Fruit fly (Drosophila melanogaster) whole organism, embryonic: ENCODE data around the gene Art3.
A peak's percentile ranks its signal among the peaks of the same experiment; 100 is the strongest.

Source experiments
- Abd-B ChIP-seq: fragments of 200-800 bp; sonication (Bioruptor generic); optimal IDR thresholded peaks from 2 replicates; lab custom pipeline; 2018; ENCODE audit warnings: missing biosample characterization, mild to moderate bottlenecking, missing genetic modification characterization, moderate library complexity
- Adf1 ChIP-seq: fragments of 200-800 bp; sonication (Bioruptor generic); IDR thresholded peaks from 2 replicates; pipeline ENCODE4 v1.3.6; 2022; ENCODE audit warnings: missing biosample characterization, missing genetic modification characterization
- Antp ChIP-seq: fragments of 200-800 bp; sonication (Bioruptor generic); optimal IDR thresholded peaks from 3 replicates; lab custom pipeline; 2016; ENCODE audit warnings: missing biosample characterization, missing genetic modification characterization
- B-H2 ChIP-seq: fragments of 200-800 bp; sonication (Bioruptor generic); optimal IDR thresholded peaks from 2 replicates; lab custom pipeline; 2018; ENCODE audit warnings: missing biosample characterization, mild to moderate bottlenecking, missing genetic modification characterization
- BEAF-32 ChIP-seq: fragments of 200-800 bp; sonication (Bioruptor generic); optimal IDR thresholded peaks from 3 replicates; lab custom pipeline; 2017; ENCODE audit warnings: missing biosample characterization, missing genetic modification characterization, mild to moderate bottlenecking, moderate library complexity, missing genetic modification reagents
- Bdp1 ChIP-seq: fragments of 200-800 bp; sonication (Bioruptor generic); optimal IDR thresholded peaks from 3 replicates; lab custom pipeline; 2016; ENCODE audit warnings: missing biosample characterization, missing genetic modification characterization
- C15 ChIP-seq: fragments of 200-800 bp; sonication (Bioruptor generic); IDR thresholded peaks from 3 replicates; pipeline ENCODE4 v1.3.6; 2022; ENCODE audit warnings: missing biosample characterization, missing genetic modification characterization
- CG11456 ChIP-seq: fragments of 200-800 bp; sonication (Bioruptor generic); IDR thresholded peaks from 3 replicates; pipeline ENCODE4 v1.3.6; 2022; ENCODE audit warnings: missing biosample characterization, missing genetic modification characterization
- CG11695 ChIP-seq: fragments of 200-800 bp; sonication (Bioruptor generic); IDR thresholded peaks from 3 replicates; pipeline ENCODE4 v1.3.6; 2022; ENCODE audit warnings: missing biosample characterization, missing genetic modification characterization
- CG12219 ChIP-seq: fragments of 200-800 bp; sonication (Bioruptor generic); optimal IDR thresholded peaks from 3 replicates; lab custom pipeline; 2018; ENCODE audit warnings: missing biosample characterization, mild to moderate bottlenecking, missing genetic modification characterization
- CG13894 ChIP-seq: fragments of 200-800 bp; sonication (Bioruptor generic); optimal IDR thresholded peaks from 3 replicates; lab custom pipeline; 2018; ENCODE audit warnings: missing biosample characterization, mild to moderate bottlenecking, missing genetic modification characterization, moderate library complexity
- CG14050 ChIP-seq: fragments of 200-800 bp; sonication (Bioruptor generic); IDR thresholded peaks from 3 replicates; pipeline ENCODE4 v1.3.6; 2022; ENCODE audit warnings: missing biosample characterization, missing genetic modification characterization
- CG14441 ChIP-seq: fragments of 200-800 bp; sonication (Bioruptor generic); IDR thresholded peaks from 2 replicates; pipeline ENCODE4 v1.3.6; 2022; ENCODE audit warnings: missing biosample characterization, missing genetic modification characterization
- CG17186 ChIP-seq: fragments of 200-800 bp; sonication (Bioruptor generic); optimal IDR thresholded peaks from 3 replicates; lab custom pipeline; 2017; ENCODE audit warnings: missing biosample characterization, missing genetic modification reagents, missing genetic modification characterization
- CG32772 ChIP-seq: fragments of 200-800 bp; sonication (Bioruptor generic); IDR thresholded peaks from 2 replicates; pipeline ENCODE4 v1.3.6; 2022; ENCODE audit warnings: missing biosample characterization, missing genetic modification characterization
- CG3838 ChIP-seq: fragments of 200-800 bp; sonication (Bioruptor generic); optimal IDR thresholded peaks from 3 replicates; lab custom pipeline; 2016; ENCODE audit warnings: missing biosample characterization, missing genetic modification characterization
- CG4282 ChIP-seq: fragments of 200-800 bp; sonication (Bioruptor generic); optimal IDR thresholded peaks from 2 replicates; lab custom pipeline; 2016; ENCODE audit warnings: missing biosample characterization, missing genetic modification characterization
- CG5180 ChIP-seq: fragments of 200-800 bp; sonication (Bioruptor generic); optimal IDR thresholded peaks from 3 replicates; lab custom pipeline; 2017; ENCODE audit warnings: missing biosample characterization, missing genetic modification characterization, mild to moderate bottlenecking, moderate library complexity, missing genetic modification reagents
- CG6765 ChIP-seq: fragments of 200-800 bp; sonication (Bioruptor generic); optimal IDR thresholded peaks from 3 replicates; lab custom pipeline; 2017; ENCODE audit warnings: missing biosample characterization, mild to moderate bottlenecking, missing genetic modification characterization
- CG9215 ChIP-seq: fragments of 200-800 bp; sonication (Bioruptor generic); IDR thresholded peaks from 2 replicates; pipeline ENCODE4 v1.3.6; 2022; ENCODE audit warnings: missing biosample characterization, missing genetic modification characterization
- CHES-1-like ChIP-seq: fragments of 200-800 bp; sonication (Bioruptor generic); optimal IDR thresholded peaks from 2 replicates; lab custom pipeline; 2016; ENCODE audit warnings: missing biosample characterization, missing genetic modification characterization
- CTCF ChIP-seq: fragments of 200-800 bp; sonication (Bioruptor generic); optimal IDR thresholded peaks from 2 replicates; lab custom pipeline; 2017; ENCODE audit warnings: missing biosample characterization, mild to moderate bottlenecking, missing genetic modification characterization, moderate library complexity
- Camta ChIP-seq: fragments of 200-800 bp; sonication (Bioruptor generic); optimal IDR thresholded peaks from 2 replicates; lab custom pipeline; 2016; ENCODE audit warnings: missing biosample characterization, missing genetic modification characterization
- Doc3 ChIP-seq: fragments of 200-800 bp; sonication (Bioruptor generic); IDR thresholded peaks from 3 replicates; pipeline ENCODE4 v1.3.6; 2022; ENCODE audit warnings: missing biosample characterization, missing genetic modification characterization; ENCODE audit not compliant: partially characterized antibody
- Gsc ChIP-seq: fragments of 200-800 bp; sonication (Bioruptor generic); IDR thresholded peaks from 2 replicates; pipeline ENCODE4 v1.3.6; 2022; ENCODE audit warnings: missing biosample characterization, missing genetic modification characterization
- Hr3 ChIP-seq: fragments of 200-800 bp; sonication (Bioruptor generic); optimal IDR thresholded peaks from 3 replicates; lab custom pipeline; 2016; ENCODE audit warnings: missing biosample characterization, missing genetic modification characterization
- NFAT ChIP-seq: fragments of 200-800 bp; sonication (Bioruptor generic); IDR thresholded peaks from 2 replicates; pipeline ENCODE4 v1.3.6; 2022; ENCODE audit warnings: missing biosample characterization, missing genetic modification characterization
- Ssrp ChIP-seq: fragments of 200-800 bp; sonication (Bioruptor generic); optimal IDR thresholded peaks from 2 replicates; lab custom pipeline; 2018; ENCODE audit warnings: missing biosample characterization, mild to moderate bottlenecking, missing genetic modification characterization, moderate library complexity
- TFAM ChIP-seq: fragments of 200-800 bp; sonication (Bioruptor generic); optimal IDR thresholded peaks from 2 replicates; lab custom pipeline; 2017; ENCODE audit warnings: missing biosample characterization, missing genetic modification characterization, inconsistent platforms
- ab ChIP-seq: fragments of 200-800 bp; sonication (Bioruptor generic); optimal IDR thresholded peaks from 2 replicates; lab custom pipeline; 2016; ENCODE audit warnings: missing biosample characterization, missing genetic modification characterization
- abd-A ChIP-seq: fragments of 200-800 bp; sonication (Bioruptor generic); optimal IDR thresholded peaks from 3 replicates; lab custom pipeline; 2019; ENCODE audit warnings: missing biosample characterization, mild to moderate bottlenecking, missing genetic modification characterization, moderate library complexity
- aop ChIP-seq: fragments of 200-800 bp; sonication (Bioruptor generic); IDR thresholded peaks from 2 replicates; pipeline ENCODE4 v1.3.6; 2022; ENCODE audit warnings: missing biosample characterization, missing genetic modification characterization
- ara ChIP-seq: fragments of 200-800 bp; sonication (Bioruptor generic); IDR thresholded peaks from 2 replicates; pipeline ENCODE4 v1.3.6; 2022; ENCODE audit warnings: missing biosample characterization, missing genetic modification characterization
- bbx ChIP-seq: fragments of 200-800 bp; sonication (Bioruptor generic); IDR thresholded peaks from 2 replicates; pipeline ENCODE4 v1.3.6; 2022; ENCODE audit warnings: missing biosample characterization, missing genetic modification characterization; ENCODE audit not compliant: partially characterized antibody
- br ChIP-seq: fragments of >200 bp; optimal IDR thresholded peaks from 2 replicates; lab custom pipeline; 2017
- fd102C ChIP-seq: fragments of 200-800 bp; sonication (Bioruptor generic); optimal IDR thresholded peaks from 2 replicates; lab custom pipeline; 2018; ENCODE audit warnings: missing biosample characterization, mild to moderate bottlenecking, missing genetic modification characterization, moderate library complexity
- fd3F ChIP-seq: fragments of 200-800 bp; sonication (Bioruptor generic); optimal IDR thresholded peaks from 2 replicates; lab custom pipeline; 2018; ENCODE audit warnings: missing biosample characterization, mild to moderate bottlenecking, missing genetic modification characterization, moderate library complexity
- ham ChIP-seq: fragments of 200-800 bp; sonication (Bioruptor generic); IDR thresholded peaks from 2 replicates; pipeline ENCODE4 v1.3.6; 2022; ENCODE audit warnings: missing biosample characterization, missing genetic modification characterization
- lola ChIP-seq, 3 experiments: fragments of >200 bp in 2 of 3; fragments of 200-800 bp in 1 of 3; sonication (Bioruptor generic) in 1 of 3; optimal IDR thresholded peaks; 2 replicates each; lab custom pipeline; 2017 to 2019; ENCODE audit warnings: missing biosample characterization in 3 of 3, missing genetic modification characterization in 3 of 3, mild to moderate bottlenecking in 1 of 3, moderate library complexity in 1 of 3
- mam ChIP-seq: fragments of 200-800 bp; sonication (Bioruptor generic); optimal IDR thresholded peaks from 3 replicates; lab custom pipeline; 2016; ENCODE audit warnings: missing biosample characterization, missing genetic modification characterization
- mld ChIP-seq: fragments of 200-800 bp; sonication (Bioruptor generic); IDR thresholded peaks from 3 replicates; pipeline ENCODE4 v1.3.6; 2022; ENCODE audit warnings: missing biosample characterization, missing genetic modification characterization; ENCODE audit not compliant: partially characterized antibody
- odd ChIP-seq: fragments of 200-800 bp; sonication (Bioruptor generic); optimal IDR thresholded peaks from 2 replicates; lab custom pipeline; 2017; ENCODE audit warnings: missing biosample characterization, mild to moderate bottlenecking, missing genetic modification characterization
- row ChIP-seq: fragments of 200-800 bp; sonication (Bioruptor generic); IDR thresholded peaks from 3 replicates; pipeline ENCODE4 v1.3.6; 2022; ENCODE audit warnings: missing biosample characterization, missing genetic modification characterization
- scrt ChIP-seq: fragments of 200-800 bp; sonication (Bioruptor generic); optimal IDR thresholded peaks from 2 replicates; lab custom pipeline; 2018; ENCODE audit warnings: missing biosample characterization, mild to moderate bottlenecking, missing genetic modification characterization, moderate library complexity
- sd ChIP-seq: fragments of 200-800 bp; sonication (Bioruptor generic); optimal IDR thresholded peaks from 3 replicates; lab custom pipeline; 2018; ENCODE audit warnings: missing biosample characterization, mild to moderate bottlenecking, missing genetic modification characterization, moderate library complexity
- sim ChIP-seq: fragments of 200-800 bp; sonication (Bioruptor generic); IDR thresholded peaks from 2 replicates; pipeline ENCODE4 v1.3.6; 2022; ENCODE audit warnings: missing biosample characterization, missing genetic modification characterization
- sna ChIP-seq: fragments of 200-800 bp; sonication (Bioruptor generic); IDR thresholded peaks from 2 replicates; pipeline ENCODE4 v1.3.6; 2022; ENCODE audit warnings: missing biosample characterization, missing genetic modification characterization; ENCODE audit not compliant: partially characterized antibody
- twi ChIP-seq: fragments of 200-800 bp; optimal IDR thresholded peaks from 2 replicates; lab custom pipeline; 2019; ENCODE audit warnings: missing biosample characterization, mild to moderate bottlenecking, missing genetic modification characterization, moderate library complexity
- zfh2 ChIP-seq: fragments of 200-800 bp; sonication (Bioruptor generic); optimal IDR thresholded peaks from 2 replicates; lab custom pipeline; 2016; ENCODE audit warnings: missing biosample characterization, missing genetic modification characterization

The Art3 gene

DNA sequence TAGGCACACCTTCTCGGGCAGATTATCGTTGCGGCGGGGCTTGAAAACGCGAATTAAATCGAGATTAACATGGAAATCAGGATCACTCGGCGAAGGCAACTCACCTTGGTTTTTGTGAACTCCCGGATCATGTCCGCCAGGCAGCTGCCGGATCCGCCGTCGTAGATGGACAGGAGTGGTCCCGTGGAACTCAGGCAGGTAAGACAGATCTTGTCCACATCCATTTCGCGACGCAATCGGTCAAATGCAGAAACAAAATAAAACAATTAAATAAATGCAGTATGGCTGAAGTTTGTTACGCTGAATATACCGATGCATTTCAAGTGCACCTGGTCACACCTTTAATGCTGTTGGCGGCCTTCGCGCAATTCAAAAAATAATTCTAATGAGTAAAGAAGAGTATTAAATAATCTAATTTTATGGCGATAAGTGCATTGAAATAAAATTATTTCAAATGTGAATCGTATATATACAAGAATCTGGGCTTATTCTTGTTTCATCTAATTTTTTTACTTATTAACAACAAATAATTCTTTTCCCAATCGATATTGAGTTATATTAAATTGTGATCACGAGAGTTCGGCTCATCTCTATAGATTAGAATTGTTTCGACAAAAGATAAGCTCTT, 15.7 kb downstream of the Art3 start, which contains the start of the genes CG6654 and CG4210 (continued):
- TF ChIP-seq CG3838 (GFP tag; lab: Kevin White, UChicago) (no peak), Camta (GFP tag; lab: Kevin White, UChicago) (no peak), Gsc (GFP tag; lab: Robert Waterston, UW) (no peak), ham (GFP tag; lab: Robert Waterston, UW) (no peak), CG5180 (GFP tag; lab: Kevin White, UChicago) (no peak), mam (no peak), CG17186 (GFP tag; lab: Kevin White, UChicago) (no peak), ara (no peak), mld (GFP tag; lab: Robert Waterston, UW) (no peak), C15 (GFP tag; lab: Robert Waterston, UW) (no peak), fd102C (GFP tag; lab: Kevin White, UChicago) (no peak), CG6765 (GFP tag; lab: Kevin White, UChicago) (no peak), CG32772 (no peak), sd (tag; lab: Kevin White, UChicago) (no peak), row (GFP tag; lab: Robert Waterston, UW) (peak; percentile 71), bbx (GFP tag; lab: Robert Waterston, UW) (0 out of 2 replicates have a peak, but pooled peaks have one; percentile 39), CG14441 (no peak), Hr3 (GFP tag; lab: Kevin White, UChicago) (no peak), br (lab: Kevin White, UChicago) (no peak), ab (no peak), BEAF-32 (peak; percentile 78), CTCF (no peak), CG11456 (no peak), CHES-1-like (GFP tag; lab: Kevin White, UChicago) (no peak), CG13894 (tag; lab: Kevin White, UChicago) (no peak), Abd-B (GFP tag; lab: Kevin White, UChicago) (no peak), odd (no peak), sna (GFP tag; lab: Robert Waterston, UW) (no peak), sim (GFP tag; lab: Robert Waterston, UW) (no peak)
- TF ChIP-seq, all 482 proteins: peak for 96

DNA sequence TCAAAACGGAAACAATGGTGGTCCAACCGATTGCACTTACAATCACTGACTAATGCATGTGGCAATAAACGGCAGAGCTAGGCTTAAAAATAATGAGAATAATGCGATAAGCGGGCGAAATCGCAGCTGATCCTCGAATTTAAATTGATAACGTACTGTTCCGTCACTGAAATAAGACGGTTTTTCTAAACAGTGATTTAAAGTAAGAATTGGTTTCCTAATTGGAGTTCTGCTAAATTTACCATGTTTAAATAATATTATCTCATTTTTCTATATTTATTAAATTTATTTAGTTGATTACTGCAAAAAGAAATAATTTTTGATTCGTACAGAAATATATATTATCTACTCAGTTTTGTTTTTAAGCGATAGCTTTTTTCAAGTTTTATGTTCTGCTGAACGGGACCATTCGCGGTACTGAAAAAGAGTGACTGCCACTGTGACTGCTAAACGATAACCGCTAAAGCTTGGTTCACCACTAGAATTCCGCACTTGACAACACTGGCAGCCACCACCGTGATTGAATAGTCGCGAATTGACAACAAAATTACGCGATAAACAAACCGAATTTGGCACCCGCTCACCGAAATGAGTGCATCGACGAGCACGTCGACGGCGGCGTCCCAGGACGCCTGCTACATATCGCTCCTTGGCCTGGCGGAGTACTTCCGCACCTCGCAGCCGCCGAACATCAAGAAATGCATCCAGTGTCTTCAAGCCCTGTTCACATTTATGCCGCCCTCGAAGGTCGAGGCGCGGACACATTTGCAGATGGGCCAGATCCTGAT, 20.3 kb downstream of the Art3 start, which contains the start of the genes Spn88Eb and Mau2:
Gene Spn88Eb (minus strand): TSS at position 51 of the 788 bp plus-strand sequence.
Gene Mau2 (plus strand): TSS at position 493 of the 788 bp plus-strand sequence.
- TF ChIP-seq ham (GFP tag; lab: Robert Waterston, UW) (no peak), CG5180 (GFP tag; lab: Kevin White, UChicago) (no peak), scrt (GFP tag; lab: Kevin White, UChicago) (no peak), aop (no peak), CG12219 (GFP tag; lab: Kevin White, UChicago) (no peak), sim (GFP tag; lab: Robert Waterston, UW) (no peak), Doc3 (GFP tag; lab: Robert Waterston, UW) (peak; percentile 55; the same call in 2 of the 3 replicates), NFAT (GFP tag; lab: Robert Waterston, UW) (peak; percentile 90), Bdp1 (GFP tag; lab: Kevin White, UChicago) (peak; percentile 56), twi (tag; lab: Kevin White, UChicago) (no peak), CG11695 (no peak; the same call in 2 of the 3 replicates), B-H2 (peak; percentile 87), zfh2 (GFP tag; lab: Kevin White, UChicago) (peak; percentile 77), lola (GFP tag; optimal IDR thresholded peaks at IDR 0.05; lab: Kevin White, UChicago) (peak in 1 of 3 experiments; percentile 32), fd3F (GFP tag; lab: Kevin White, UChicago) (peak; percentile 34), Ssrp (tag; lab: Kevin White, UChicago) (peak; percentile 31), CG14050 (peak; percentile 34; the same call in 2 of the 3 replicates), Antp (GFP tag; lab: Kevin White, UChicago) (peak; percentile 75), CG9215 (GFP tag; lab: Robert Waterston, UW) (peak; percentile 76), TFAM (GFP tag; lab: Kevin White, UChicago) (no peak), CG4282 (GFP tag; lab: Kevin White, UChicago) (peak; percentile 52), Adf1 (GFP tag; lab: Robert Waterston, UW) (peak; percentile 49; the same call in 1 of the 2 replicates), abd-A (tag; lab: Kevin White, UChicago) (no peak), Gsc (GFP tag; lab: Robert Waterston, UW) (peak; percentile 30; the same call in 1 of the 2 replicates)
